Worm (Caenorhabditis elegans) whole organism, L4 larva: ENCODE data around the gene oig-8.

Experiments
- R02D3.7 ChIP-seq: fragments of 150-350 bp; sonication (generic microtip); optimal IDR thresholded peaks from 3 replicates; lab custom pipeline; 2014; ENCODE audit warnings: missing biosample characterization, missing genetic modification characterization
- attf-4 ChIP-seq: sonication (generic microtip); optimal IDR thresholded peaks from 3 replicates; lab custom pipeline; 2017; ENCODE audit warnings: missing biosample characterization, missing genetic modification characterization
- ceh-82 ChIP-seq: sonication (generic microtip); optimal IDR thresholded peaks from 2 replicates; lab custom pipeline; 2017; ENCODE audit warnings: missing biosample characterization, missing genetic modification characterization
- daf-16 ChIP-seq, 3 experiments: sonication (generic microtip); optimal IDR thresholded peaks; 2 replicates each; lab custom pipeline; 2016 to 2017; ENCODE audit warnings: missing genetic modification characterization in 3 of 3, missing genetic modification reagents in 3 of 3, mild to moderate bottlenecking in 2 of 3, missing compliant biosample characterization in 2 of 3, missing biosample characterization in 1 of 3, moderate library complexity in 1 of 3
- dmd-6 ChIP-seq: fragments of 200-800 bp; sonication (Bioruptor generic); IDR thresholded peaks from 2 replicates; pipeline ENCODE4 v1.3.6; 2022; ENCODE audit warnings: missing genetic modification reagents, missing genetic modification characterization, missing compliant biosample characterization
- fkh-10 ChIP-seq: fragments of 150-350 bp; optimal IDR thresholded peaks from 2 replicates; lab custom pipeline; 2014; ENCODE audit warnings: missing biosample characterization, missing genetic modification reagents, missing genetic modification characterization
- mxl-2 ChIP-seq: fragments of 200-800 bp; sonication (Bioruptor generic); conservative IDR thresholded peaks from 2 replicates; pipeline ENCODE4 v1.3.6; 2022; ENCODE audit warnings: missing genetic modification reagents, missing genetic modification characterization, missing compliant biosample characterization
- nhr-25 ChIP-seq: sonication (generic microtip); optimal IDR thresholded peaks from 2 replicates; lab custom pipeline; 2017; ENCODE audit warnings: missing genetic modification characterization, mild to moderate bottlenecking, missing compliant biosample characterization, antibody characterized with exemption, moderate library complexity, borderline replicate concordance; ENCODE audit not compliant: insufficient read depth
- skn-1 ChIP-seq: fragments of 150-350 bp; optimal IDR thresholded peaks from 2 replicates; lab custom pipeline; 2014; ENCODE audit warnings: missing biosample characterization, missing genetic modification characterization
- unc-39 ChIP-seq: sonication (generic microtip); optimal IDR thresholded peaks from 2 replicates; lab custom pipeline; 2017; ENCODE audit warnings: missing biosample characterization, missing genetic modification characterization
- unc-62 ChIP-seq, 3 experiments: fragments of 150-350 bp in 1 of 3; sonication (generic microtip); optimal IDR thresholded peaks in 2 of 3; peaks in 1 of 3; 1 replicate in 1 of 3; 2 replicates in 2 of 3; lab custom pipeline; 2014 to 2017; ENCODE audit warnings: missing biosample characterization in 3 of 3, missing genetic modification characterization in 3 of 3, missing genetic modification reagents in 3 of 3, missing genotype in 1 of 3
- ztf-11 ChIP-seq: fragments of 150-350 bp; optimal IDR thresholded peaks from 2 replicates; lab custom pipeline; 2014; ENCODE audit warnings: missing biosample characterization, missing genetic modification characterization

DNA sequence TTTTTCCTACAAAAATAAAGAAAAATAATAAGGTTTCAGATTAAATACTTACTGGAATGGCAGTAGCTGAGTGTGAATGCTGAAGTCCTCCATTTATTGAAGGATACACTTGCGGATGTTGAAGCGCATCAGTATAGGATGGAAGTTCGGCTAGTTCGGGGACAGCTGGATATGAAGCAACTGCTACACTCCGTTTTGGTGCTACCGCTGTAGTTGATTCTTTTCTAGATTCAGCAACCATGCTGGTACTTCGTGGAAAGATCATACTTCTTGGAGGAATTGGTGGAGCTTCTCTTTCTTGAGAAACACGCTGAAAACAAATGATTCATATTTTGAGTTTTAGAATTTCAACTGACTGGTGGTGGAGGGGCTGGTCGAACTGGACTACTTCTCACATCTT lies 40.3 kb downstream of the oig-8 start:
- TF ChIP-seq skn-1 (tag; lab: Kevin White, UChicago) (no peak), mxl-2 (GFP tag; lab: Robert Waterston, UW) (no peak), ztf-11 (tag; lab: Kevin White, UChicago) (no peak), attf-4 (no peak), fkh-10 (GFP tag; lab: Kevin White, UChicago) (no peak), unc-39 (tag; lab: Kevin White, UChicago) (no peak), unc-62 (GFP tag; optimal IDR thresholded peaks at IDR 0.05 in 1 of 2; lab: Kevin White, UChicago) (no peak), unc-62 (tag; optimal IDR thresholded peaks at IDR 0.05; lab: Kevin White, UChicago) (no peak), nhr-25 (no peak), ceh-82 (no peak), R02D3.7 (tag; lab: Kevin White, UChicago) (no peak), daf-16 (GFP tag; optimal IDR thresholded peaks at IDR 0.05; lab: Kevin White, UChicago) (no peak), daf-16 (tag; optimal IDR thresholded peaks at IDR 0.05; lab: Kevin White, UChicago) (no peak), dmd-6 (GFP tag; lab: Robert Waterston, UW) (no peak)
